Worm (Caenorhabditis elegans) whole organism, L1 larva: ENCODE measurements around the gene soc-1.

Source experiments
- egl-27 ChIP-seq, 2 experiments: fragments of 150-350 bp in 1 of 2; sonication (generic microtip); optimal IDR thresholded peaks; 3 replicates each; lab custom pipeline; 2017 to 2018; ENCODE audit warnings: missing biosample characterization in 2 of 2, missing genetic modification characterization in 2 of 2, missing genetic modification reagents in 2 of 2
- elt-3 ChIP-seq, 6 experiments: fragments of 150-350 bp in 1 of 6; sonication (generic microtip); optimal IDR thresholded peaks; 2 replicates each; lab custom pipeline; 2017 to 2018; ENCODE audit warnings: missing biosample characterization in 6 of 6, missing genetic modification characterization in 6 of 6, inconsistent platforms in 1 of 6
- isw-1 ChIP-seq: fragments of 200-800 bp; sonication (Bioruptor generic); IDR thresholded peaks from 2 replicates; pipeline ENCODE4 v1.3.6; 2022; ENCODE audit warnings: missing genetic modification characterization, missing compliant biosample characterization
- lir-3 ChIP-seq: sonication (generic microtip); optimal IDR thresholded peaks from 2 replicates; lab custom pipeline; 2016; ENCODE audit warnings: mild to moderate bottlenecking, missing genetic modification characterization, moderate library complexity, missing compliant biosample characterization; ENCODE audit not compliant: poor library complexity
- pag-3 ChIP-seq: sonication (generic microtip); optimal IDR thresholded peaks from 2 replicates; lab custom pipeline; 2017; ENCODE audit warnings: missing genetic modification characterization, mild to moderate bottlenecking, missing compliant biosample characterization, antibody characterized with exemption, borderline replicate concordance; ENCODE audit not compliant: insufficient read depth
- skn-1 ChIP-seq: fragments of 150-350 bp; optimal IDR thresholded peaks from 2 replicates; lab custom pipeline; 2014; ENCODE audit warnings: missing biosample characterization, missing genetic modification characterization
- unc-30 ChIP-seq: sonication (generic microtip); optimal IDR thresholded peaks from 2 replicates; lab custom pipeline; 2017; ENCODE audit warnings: missing biosample characterization, missing genetic modification characterization

DNA sequence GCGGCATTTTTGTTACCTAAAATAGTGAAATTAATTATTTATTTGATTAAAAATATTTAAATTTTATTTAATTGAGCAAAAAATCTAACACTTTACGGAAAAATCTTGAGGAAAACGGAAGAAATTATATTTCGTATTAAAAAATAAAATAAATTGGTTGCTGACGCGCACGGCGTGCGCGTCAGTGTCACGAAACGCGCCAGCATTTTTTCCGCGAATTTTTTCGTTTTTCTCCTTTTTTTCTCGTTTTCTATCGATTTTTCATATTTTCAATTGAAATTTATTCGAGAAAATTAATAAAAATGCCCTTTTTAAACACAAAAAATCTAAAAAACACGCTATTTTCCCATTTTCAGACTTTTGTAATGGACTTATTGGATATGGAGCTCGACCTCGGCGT is 26.9 kb upstream of the soc-1 start, which contains the start of the genes Y61A9LA.10 and F54D11.4:
- TF ChIP-seq elt-3 (tag; optimal IDR thresholded peaks at IDR 0.05; lab: Kevin White, UChicago) (peak in 1 of 6 experiments; percentile 43), egl-27 (tag; optimal IDR thresholded peaks at IDR 0.05; lab: Kevin White, UChicago) (no peak), lir-3 (tag; lab: Kevin White, UChicago) (no peak), unc-30 (tag; lab: Kevin White, UChicago) (no peak), pag-3 (tag; lab: Kevin White, UChicago) (no peak), skn-1 (peak; percentile 54), isw-1 (peak; percentile 19; the same call in 1 of the 2 replicates)
